Worm (Caenorhabditis elegans) whole organism, late embryonic: ENCODE measurements around the gene Y53G8AM.6.
"Not testable (repeated sequence)": the region's sequence is repeated elsewhere in the genome, so short reads cannot be mapped to it uniquely, and the experiment has no call there.

ENCODE experiments used
- C38D4.7 ChIP-seq: fragments of 200-800 bp; sonication (Bioruptor generic); optimal IDR thresholded peaks from 2 replicates; lab custom pipeline; 2018; ENCODE audit warnings: mild to moderate bottlenecking, missing genetic modification characterization, moderate library complexity, missing compliant biosample characterization
- K02D7.2 ChIP-seq: sonication (generic microtip); optimal IDR thresholded peaks from 2 replicates; lab custom pipeline; 2017; ENCODE audit warnings: mild to moderate bottlenecking, missing genetic modification characterization, missing compliant biosample characterization
- ceh-18 ChIP-seq: sonication (generic microtip); optimal IDR thresholded peaks from 2 replicates; lab custom pipeline; 2016; ENCODE audit warnings: missing genetic modification characterization, missing compliant biosample characterization
- ceh-34 ChIP-seq: sonication (generic microtip); optimal IDR thresholded peaks from 2 replicates; lab custom pipeline; 2016; ENCODE audit warnings: mild to moderate bottlenecking, missing genetic modification characterization, missing compliant biosample characterization
- elt-4 ChIP-seq: sonication (generic microtip); optimal IDR thresholded peaks from 2 replicates; lab custom pipeline; 2016; ENCODE audit warnings: missing genetic modification characterization, missing compliant biosample characterization
- madf-2 ChIP-seq: sonication (generic microtip); optimal IDR thresholded peaks from 2 replicates; lab custom pipeline; 2017; ENCODE audit warnings: missing genetic modification characterization, missing compliant biosample characterization
- npax-4 ChIP-seq: sonication (generic microtip); optimal IDR thresholded peaks from 2 replicates; lab custom pipeline; 2016; ENCODE audit warnings: missing genetic modification characterization, missing compliant biosample characterization
- unc-3 ChIP-seq, 2 experiments: fragments of 200-800 bp in 1 of 2; sonication (Bioruptor generic) in 1 of 2; sonication (generic microtip) in 1 of 2; conservative IDR thresholded peaks in 1 of 2; optimal IDR thresholded peaks in 1 of 2; 2 replicates each; pipeline versions ENCODE4 v1.3.6 to Lab custom; 2016 to 2022; ENCODE audit warnings: missing compliant biosample characterization in 2 of 2, missing genetic modification characterization in 2 of 2, missing genetic modification reagents in 1 of 2

- not testable (repeated sequence) for TF ChIP-seq K02D7.2; ceh-34 (tag; lab: Kevin White, UChicago); ceh-18 (tag; lab: Kevin White, UChicago); elt-4 (tag; lab: Kevin White, UChicago); npax-4 (tag; lab: Kevin White, UChicago); unc-3 (GFP tag; conservative IDR thresholded peaks at IDR 0.05; lab: Robert Waterston, UW); unc-3 (tag; optimal IDR thresholded peaks at IDR 0.05; lab: Kevin White, UChicago); C38D4.7 (GFP tag; lab: Kevin White, UChicago); madf-2 (tag; lab: Kevin White, UChicago)
Observed at ce11 chrIII:3259691-3260090, at the start of gene Y53G8AM.6.
